Worm (Caenorhabditis elegans): ENCODE results near the gene B0303.7.

The B0303.7 gene

ce11 chrIII:8741955-8742354 is 48.5 kb downstream of the B0303.7 start:
- no peak for TF ChIP-seq elt-3 (tag; optimal IDR thresholded peaks at IDR 0.05)
- TF ChIP-seq drap-1 (GFP tag; optimal IDR thresholded peaks at IDR 0.05), result no peak
- TF ChIP-seq nhr-28 (tag; optimal IDR thresholded peaks at IDR 0.05), result no peak
- no peak for TF ChIP-seq snpc-4 (tag; optimal IDR thresholded peaks at IDR 0.05)
- no peak for TF ChIP-seq mls-2 (tag; optimal IDR thresholded peaks at IDR 0.05)
- TF ChIP-seq sem-2 (GFP tag; optimal IDR thresholded peaks at IDR 0.05), result no peak
- no peak for TF ChIP-seq bed-3 (GFP tag; optimal IDR thresholded peaks at IDR 0.05)
- no peak for TF ChIP-seq ceh-43 (GFP tag; optimal IDR thresholded peaks at IDR 0.05)
- no peak for TF ChIP-seq mep-1 (tag; optimal IDR thresholded peaks at IDR 0.05)
- no peak for TF ChIP-seq ztf-11 (tag; optimal IDR thresholded peaks at IDR 0.05)
- no peak for TF ChIP-seq nhr-76 (tag; optimal IDR thresholded peaks at IDR 0.05)
- TF ChIP-seq unc-120 (tag; optimal IDR thresholded peaks at IDR 0.05; ENCODE audit: poor library complexity, severe bottlenecking), result no peak

DNA sequence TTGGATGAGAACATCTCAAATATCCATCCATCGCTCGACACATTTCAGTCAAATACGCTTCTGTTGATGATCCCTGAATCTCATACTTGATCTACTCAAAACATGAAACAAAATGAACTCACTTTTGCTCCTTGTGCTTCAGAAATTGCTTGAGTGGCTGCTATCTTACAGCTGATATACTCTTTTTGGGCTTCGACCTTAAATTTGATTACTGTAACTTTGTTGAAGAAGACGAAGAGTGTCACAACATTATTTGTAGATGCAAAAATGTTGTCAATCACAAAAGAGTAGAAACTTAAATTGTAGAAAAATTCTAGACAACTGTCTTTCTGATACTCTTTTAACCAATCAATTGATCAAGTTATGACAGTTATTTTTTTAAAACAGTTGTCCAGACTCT is 49.2 kb downstream of the B0303.7 start:
- peak; percentile 8 for TF ChIP-seq ces-1 (GFP tag; optimal IDR thresholded peaks at IDR 0.05)
- TF ChIP-seq elt-3 (tag; optimal IDR thresholded peaks at IDR 0.05), result no peak

DNA sequence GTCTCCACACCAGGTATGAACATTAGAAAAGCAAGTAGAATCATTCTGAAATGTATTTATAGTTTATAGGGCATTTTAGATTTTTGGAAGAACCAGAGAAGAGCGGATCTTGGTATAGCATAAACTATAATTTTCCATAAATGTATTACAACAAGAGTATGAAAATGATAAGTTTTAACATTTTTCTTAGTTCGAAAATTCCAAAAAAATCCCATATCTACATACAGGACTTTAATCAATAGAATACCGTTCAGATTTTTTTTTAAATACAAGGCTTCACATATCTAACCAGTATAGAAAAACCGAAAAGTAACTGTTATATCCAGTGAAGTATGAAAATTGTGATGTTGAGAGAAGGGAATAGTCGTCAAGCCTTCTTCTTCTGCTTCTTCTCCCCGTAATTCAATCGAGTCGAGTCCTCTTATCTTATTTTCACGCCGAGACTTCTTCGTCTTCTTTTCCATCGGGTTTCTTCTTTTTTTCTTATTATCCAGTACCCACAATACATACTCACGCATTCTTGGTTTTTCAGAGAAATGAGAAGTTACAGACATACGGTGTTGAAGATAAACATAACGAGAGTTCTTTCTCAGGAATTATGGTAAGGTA is 50.5 kb downstream of the B0303.7 start, which contains the start of gene ZK370.6:
ZK370.6 (minus strand) TSS at position 51 of the 609 bp plus-strand sequence.
- no peak for TF ChIP-seq sptf-1 (tag; optimal IDR thresholded peaks at IDR 0.05)
- TF ChIP-seq ces-1 (GFP tag; optimal IDR thresholded peaks at IDR 0.05), result peak; percentile 92

DNA sequence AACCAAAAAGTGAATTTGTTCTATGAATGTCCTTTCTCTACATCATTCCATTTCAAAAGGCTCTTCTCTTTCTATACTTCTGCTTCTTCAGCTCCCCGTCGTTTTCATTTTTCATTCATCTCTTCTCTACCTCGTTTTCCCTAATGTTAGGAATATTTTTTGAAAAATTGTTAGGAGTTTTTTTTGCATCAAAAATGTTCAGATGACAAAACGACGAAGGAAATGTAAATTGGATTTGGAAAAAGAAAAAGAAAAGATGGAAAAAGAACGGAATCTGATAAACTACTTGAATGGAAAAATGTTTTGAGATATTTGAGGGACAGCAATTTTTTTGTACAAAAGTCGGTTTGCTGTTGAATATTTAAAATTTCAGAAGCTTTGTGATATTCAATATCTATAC is 51.3 kb downstream of the B0303.7 start:
- no peak for TF ChIP-seq ceh-83 (GFP tag; optimal IDR thresholded peaks at IDR 0.05)
- TF ChIP-seq cnd-1 (tag; optimal IDR thresholded peaks at IDR 0.05), result no peak
- no peak for TF ChIP-seq nhr-2 (tag; optimal IDR thresholded peaks at IDR 0.05)
- no peak for TF ChIP-seq sem-2 (GFP tag; optimal IDR thresholded peaks at IDR 0.05)
- TF ChIP-seq tbx-8 (GFP tag; optimal IDR thresholded peaks at IDR 0.05), result no peak
- TF ChIP-seq unc-62 (GFP tag; optimal IDR thresholded peaks at IDR 0.05), result no peak
- no peak for TF ChIP-seq ztf-11 (tag; optimal IDR thresholded peaks at IDR 0.05)
- no peak for TF ChIP-seq flh-1 (GFP tag; optimal IDR thresholded peaks at IDR 0.05)
- TF ChIP-seq hlh-1 (tag; optimal IDR thresholded peaks at IDR 0.05), result no peak
- no peak for TF ChIP-seq lin-13 (tag; optimal IDR thresholded peaks at IDR 0.05)

DNA sequence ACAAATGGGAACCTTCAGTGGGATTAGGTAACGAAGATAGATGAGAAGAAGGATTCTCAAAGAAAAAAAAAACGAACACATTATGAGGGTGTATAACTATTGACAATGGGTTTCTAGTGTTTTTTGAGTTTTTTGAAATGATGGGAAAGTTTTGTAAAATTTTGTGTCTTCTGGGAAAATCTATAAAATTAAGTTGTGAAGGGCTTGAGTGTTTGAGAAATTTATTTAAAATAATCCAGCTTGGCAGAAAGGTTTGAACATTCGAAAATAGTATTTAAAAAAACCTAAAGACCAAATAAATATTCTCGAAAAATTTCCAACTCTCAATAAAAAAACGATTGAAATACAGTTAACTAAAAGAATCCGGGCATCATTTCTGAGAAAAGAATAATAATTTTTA is 51.8 kb downstream of the B0303.7 start:
- TF ChIP-seq ceh-83 (GFP tag; optimal IDR thresholded peaks at IDR 0.05) (no peak), nhr-28 (tag; optimal IDR thresholded peaks at IDR 0.05) (no peak), lin-13 (tag; optimal IDR thresholded peaks at IDR 0.05) (no peak), ceh-43 (GFP tag; optimal IDR thresholded peaks at IDR 0.05) (no peak), mab-5 (tag; optimal IDR thresholded peaks at IDR 0.05) (no peak), ham-2 (GFP tag; optimal IDR thresholded peaks at IDR 0.05) (no peak), mep-1 (tag; optimal IDR thresholded peaks at IDR 0.05) (no peak), tbx-8 (GFP tag; optimal IDR thresholded peaks at IDR 0.05) (no peak), drap-1 (GFP tag; optimal IDR thresholded peaks at IDR 0.05) (no peak), lsy-2 (tag; optimal IDR thresholded peaks at IDR 0.05) (no peak), unc-39 (tag; optimal IDR thresholded peaks at IDR 0.05) (no peak), nhr-12 (tag; optimal IDR thresholded peaks at IDR 0.05) (no peak), zip-8 (tag; optimal IDR thresholded peaks at IDR 0.05) (no peak), M03D4.4 (tag; optimal IDR thresholded peaks at IDR 0.05) (no peak), snpc-4 (tag; optimal IDR thresholded peaks at IDR 0.05) (no peak), nhr-2 (tag; optimal IDR thresholded peaks at IDR 0.05) (no peak), sem-2 (GFP tag; optimal IDR thresholded peaks at IDR 0.05) (no peak), hlh-1 (tag; optimal IDR thresholded peaks at IDR 0.05) (no peak), blmp-1 (tag; optimal IDR thresholded peaks at IDR 0.05) (no peak)

ce11 chrIII:8748620-8749019 is 55.2 kb downstream of the B0303.7 start:
- TF ChIP-seq unc-120 (tag; optimal IDR thresholded peaks at IDR 0.05; ENCODE audit: poor library complexity, severe bottlenecking), result no peak
- TF ChIP-seq ces-1 (GFP tag; optimal IDR thresholded peaks at IDR 0.05), result no peak
- TF ChIP-seq zip-8 (tag; optimal IDR thresholded peaks at IDR 0.05), result no peak
- TF ChIP-seq ceh-83 (GFP tag; optimal IDR thresholded peaks at IDR 0.05), result no peak
- no peak for TF ChIP-seq ceh-43 (GFP tag; optimal IDR thresholded peaks at IDR 0.05)
- TF ChIP-seq nhr-12 (tag; optimal IDR thresholded peaks at IDR 0.05), result no peak
- TF ChIP-seq nhr-76 (tag; optimal IDR thresholded peaks at IDR 0.05), result no peak
- TF ChIP-seq drap-1 (GFP tag; optimal IDR thresholded peaks at IDR 0.05), result no peak
- TF ChIP-seq mep-1 (tag; optimal IDR thresholded peaks at IDR 0.05), result no peak
- no peak for TF ChIP-seq ceh-39 (tag; optimal IDR thresholded peaks at IDR 0.05)
- no peak for TF ChIP-seq nhr-2 (tag; optimal IDR thresholded peaks at IDR 0.05)
